Fruit fly (Drosophila melanogaster): ENCODE data around the gene CG15771.

dm6 chrX:5752838-5753237 is 2.5 kb upstream of the CG15771 start:
- TF ChIP-seq cic (GFP tag; optimal IDR thresholded peaks at IDR 0.05) (no peak), CG7045 (GFP tag; optimal IDR thresholded peaks at IDR 0.05) (no peak)

Measured in whole organism, adult.